Worm (Caenorhabditis elegans): Measurements from ENCODE around the gene K02E11.6.

The K02E11.6 gene

DNA sequence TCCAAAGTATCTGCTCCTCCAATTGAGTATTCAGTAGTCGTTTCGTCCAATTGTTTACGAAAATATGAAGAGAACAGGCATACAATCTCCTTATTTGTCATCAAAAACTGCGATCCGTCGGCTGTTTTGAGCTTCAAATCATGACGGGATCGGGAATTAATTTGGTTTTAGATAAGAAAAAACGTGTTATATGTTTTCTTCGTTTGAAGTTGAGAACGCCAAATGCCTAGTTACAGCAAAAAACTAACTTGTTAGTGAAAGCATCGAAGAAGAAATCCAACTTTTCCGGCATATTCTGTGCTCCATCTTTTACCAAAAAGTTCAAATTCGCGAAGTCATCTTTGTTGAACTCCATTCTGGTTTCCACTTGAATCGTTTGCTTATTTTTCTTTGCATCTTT lies 40.8 kb downstream of the K02E11.6 start, which contains the start of gene F14D7.1:
Gene F14D7.1, minus strand, starts transcription at position 101 of the 400 bp plus-strand sequence.
- no peak for TF ChIP-seq ztf-4 (tag; optimal IDR thresholded peaks at IDR 0.05)
- TF ChIP-seq ZK546.5 (tag; optimal IDR thresholded peaks at IDR 0.05) = no peak
- TF ChIP-seq egl-5 (tag; optimal IDR thresholded peaks at IDR 0.05) = no peak
- TF ChIP-seq nhr-76 (tag; optimal IDR thresholded peaks at IDR 0.05) = no peak
- no peak for TF ChIP-seq ztf-11 (tag; optimal IDR thresholded peaks at IDR 0.05)
- no peak for TF ChIP-seq ama-1 (optimal IDR thresholded peaks at IDR 0.05)
- TF ChIP-seq nhr-12 (tag; optimal IDR thresholded peaks at IDR 0.05) = no peak
- no peak for TF ChIP-seq ceh-82 (tag; optimal IDR thresholded peaks at IDR 0.05)
- no peak for TF ChIP-seq fkh-10 (GFP tag; optimal IDR thresholded peaks at IDR 0.05)
- no peak for TF ChIP-seq eor-1 (tag; optimal IDR thresholded peaks at IDR 0.05)
- TF ChIP-seq pha-4 (tag; optimal IDR thresholded peaks at IDR 0.05) = no peak
- TF ChIP-seq nhr-28 (tag; optimal IDR thresholded peaks at IDR 0.05) = no peak
- TF ChIP-seq nfya-1 (tag; optimal IDR thresholded peaks at IDR 0.05; ENCODE audit: insufficient read depth) = no peak

DNA sequence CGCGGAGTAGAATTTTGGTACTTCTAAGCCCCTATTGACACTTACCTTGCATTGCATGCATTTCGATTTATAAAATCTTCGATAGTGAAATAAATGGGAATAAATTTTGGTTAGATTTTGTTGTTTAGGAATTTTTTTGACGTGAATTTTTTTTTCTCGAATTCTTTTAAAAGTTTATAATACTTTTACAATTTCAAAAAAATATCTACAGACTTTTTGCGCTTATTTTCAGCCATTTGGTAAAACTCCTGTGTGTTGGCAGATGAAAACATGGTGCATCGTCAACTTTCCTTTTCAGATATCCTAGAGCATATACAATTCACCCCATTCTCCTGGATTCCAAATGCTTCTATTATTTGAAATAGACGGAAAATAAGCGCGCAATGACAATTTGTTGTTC lies 42.0 kb downstream of the K02E11.6 start, which contains the start of gene F14D7.18:
Gene F14D7.18, minus strand, starts transcription at position 101 of the 400 bp plus-strand sequence.
- TF ChIP-seq zag-1 (tag; optimal IDR thresholded peaks at IDR 0.05) (no peak), ama-1 (optimal IDR thresholded peaks at IDR 0.05) (no peak), lsy-12 (tag; optimal IDR thresholded peaks at IDR 0.05) (no peak), hmg-11 (tag; optimal IDR thresholded peaks at IDR 0.05) (no peak), elt-2 (tag; optimal IDR thresholded peaks at IDR 0.05) (no peak), tbx-2 (tag; optimal IDR thresholded peaks at IDR 0.05) (no peak), lin-15B (tag; optimal IDR thresholded peaks at IDR 0.05) (no peak), ZK546.5 (tag; optimal IDR thresholded peaks at IDR 0.05) (no peak), ztf-4 (tag; optimal IDR thresholded peaks at IDR 0.05) (no peak), nhr-25 (tag; optimal IDR thresholded peaks at IDR 0.05) (no peak), snpc-4 (tag; optimal IDR thresholded peaks at IDR 0.05) (no peak), pha-4 (tag; optimal IDR thresholded peaks at IDR 0.05) (no peak), nhr-77 (tag; optimal IDR thresholded peaks at IDR 0.05) (no peak), egl-5 (tag; optimal IDR thresholded peaks at IDR 0.05) (no peak), jun-1 (tag; optimal IDR thresholded peaks at IDR 0.05) (no peak), elt-1 (tag; optimal IDR thresholded peaks at IDR 0.05) (no peak), ceh-28 (tag; optimal IDR thresholded peaks at IDR 0.05) (no peak), mdl-1 (tag; optimal IDR thresholded peaks at IDR 0.05) (no peak)

ce11 chrV:14293667-14294194 lies 45.1 kb downstream of the K02E11.6 start, which contains the start of gene F14D7.2:
F14D7.2 (minus strand) TSS chrV:14293717.
- TF ChIP-seq nhr-11 (tag; optimal IDR thresholded peaks at IDR 0.05) = no peak
- no peak for TF ChIP-seq fkh-10 (GFP tag; optimal IDR thresholded peaks at IDR 0.05)
- no peak for TF ChIP-seq nhr-25 (tag; optimal IDR thresholded peaks at IDR 0.05)
- TF ChIP-seq pha-4 (tag; optimal IDR thresholded peaks at IDR 0.05) = no peak
- no peak for TF ChIP-seq ZK546.5 (tag; optimal IDR thresholded peaks at IDR 0.05)
- no peak for TF ChIP-seq hmg-11 (tag; optimal IDR thresholded peaks at IDR 0.05)
- TF ChIP-seq nhr-12 (tag; optimal IDR thresholded peaks at IDR 0.05) = no peak
- TF ChIP-seq ztf-11 (tag; optimal IDR thresholded peaks at IDR 0.05) = no peak
- no peak for TF ChIP-seq nhr-77 (tag; optimal IDR thresholded peaks at IDR 0.05)

DNA sequence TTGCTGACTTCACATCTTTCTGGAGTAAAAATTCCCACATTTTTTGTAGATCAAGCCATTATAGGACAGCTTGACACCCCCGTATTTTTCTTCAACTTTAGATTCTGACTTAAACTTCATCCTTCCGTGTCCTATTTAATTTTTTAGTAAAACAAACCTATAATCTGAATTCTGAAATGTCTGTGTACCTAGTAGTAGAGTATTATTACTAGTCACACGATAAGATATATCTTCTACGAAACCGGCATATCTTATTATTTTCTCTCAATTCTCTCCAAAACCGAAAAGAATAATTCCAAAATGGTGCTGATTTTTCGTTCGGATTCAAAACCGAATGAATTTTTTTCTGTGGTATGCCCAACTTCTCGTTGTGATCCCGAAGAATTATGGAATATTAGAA lies 45.8 kb downstream of the K02E11.6 start, which contains the start of gene F14D7.9:
Gene F14D7.9, plus strand, starts transcription at position 301 of the 400 bp plus-strand sequence.
- TF ChIP-seq pqm-1 (tag; optimal IDR thresholded peaks at IDR 0.05) = no peak
- TF ChIP-seq eor-1 (tag; optimal IDR thresholded peaks at IDR 0.05) = no peak
- no peak for TF ChIP-seq nhr-28 (tag; optimal IDR thresholded peaks at IDR 0.05)
- TF ChIP-seq nhr-23 (tag; optimal IDR thresholded peaks at IDR 0.05) = no peak
- TF ChIP-seq ceh-28 (tag; optimal IDR thresholded peaks at IDR 0.05) = no peak
- no peak for TF ChIP-seq hmg-11 (tag; optimal IDR thresholded peaks at IDR 0.05)
- TF ChIP-seq R02D3.7 (tag; optimal IDR thresholded peaks at IDR 0.05) = no peak
- TF ChIP-seq skn-1 (tag; optimal IDR thresholded peaks at IDR 0.05) = no peak
- TF ChIP-seq ceh-9 (tag; optimal IDR thresholded peaks at IDR 0.05) = no peak
- no peak for TF ChIP-seq fos-1 (tag; optimal IDR thresholded peaks at IDR 0.05)

DNA sequence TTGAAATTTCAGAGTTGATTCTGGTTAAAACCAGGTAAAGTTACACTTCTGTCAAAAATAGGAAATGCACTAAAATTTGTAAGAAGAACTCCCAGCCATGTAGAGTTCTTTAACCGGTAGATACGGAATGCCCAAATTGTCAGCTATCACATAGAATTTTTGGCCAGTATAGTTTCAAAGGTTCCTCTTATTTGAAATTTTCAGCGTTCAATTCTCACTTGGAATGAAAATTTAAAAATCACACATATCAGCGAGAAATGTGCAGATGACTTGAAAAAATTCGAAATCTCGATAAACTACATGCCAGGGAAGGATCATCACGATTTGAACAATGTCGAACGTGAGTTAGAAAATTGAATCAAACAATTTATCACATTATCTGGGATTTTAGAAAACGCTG lies 47.9 kb downstream of the K02E11.6 start, which contains the start of gene F14D7.3:
Gene F14D7.3, plus strand, starts transcription at position 301 of the 400 bp plus-strand sequence.
- TF ChIP-seq sea-2 (GFP tag; optimal IDR thresholded peaks at IDR 0.05) (no peak), fkh-10 (GFP tag; optimal IDR thresholded peaks at IDR 0.05) (no peak), nhr-237 (tag; optimal IDR thresholded peaks at IDR 0.05) (no peak), daf-12 (tag; optimal IDR thresholded peaks at IDR 0.05) (no peak), ztf-4 (tag; optimal IDR thresholded peaks at IDR 0.05) (no peak), ama-1 (optimal IDR thresholded peaks at IDR 0.05) (no peak), nhr-67 (tag; optimal IDR thresholded peaks at IDR 0.05) (no peak), nhr-23 (tag; optimal IDR thresholded peaks at IDR 0.05) (no peak), lin-39 (tag; optimal IDR thresholded peaks at IDR 0.05) (no peak), mml-1 (tag; optimal IDR thresholded peaks at IDR 0.05) (no peak), pqm-1 (tag; optimal IDR thresholded peaks at IDR 0.05) (no peak), egl-27 (tag; optimal IDR thresholded peaks at IDR 0.05) (no peak), ztf-11 (tag; optimal IDR thresholded peaks at IDR 0.05) (no peak), nhr-12 (tag; optimal IDR thresholded peaks at IDR 0.05) (no peak), ceh-82 (tag; optimal IDR thresholded peaks at IDR 0.05) (no peak), elt-2 (tag; optimal IDR thresholded peaks at IDR 0.05) (no peak)
